Worm (Caenorhabditis elegans): ENCODE results near the gene F58B3.4.
A peak's percentile ranks its signal among the peaks of the same experiment; 100 is the strongest.

DNA sequence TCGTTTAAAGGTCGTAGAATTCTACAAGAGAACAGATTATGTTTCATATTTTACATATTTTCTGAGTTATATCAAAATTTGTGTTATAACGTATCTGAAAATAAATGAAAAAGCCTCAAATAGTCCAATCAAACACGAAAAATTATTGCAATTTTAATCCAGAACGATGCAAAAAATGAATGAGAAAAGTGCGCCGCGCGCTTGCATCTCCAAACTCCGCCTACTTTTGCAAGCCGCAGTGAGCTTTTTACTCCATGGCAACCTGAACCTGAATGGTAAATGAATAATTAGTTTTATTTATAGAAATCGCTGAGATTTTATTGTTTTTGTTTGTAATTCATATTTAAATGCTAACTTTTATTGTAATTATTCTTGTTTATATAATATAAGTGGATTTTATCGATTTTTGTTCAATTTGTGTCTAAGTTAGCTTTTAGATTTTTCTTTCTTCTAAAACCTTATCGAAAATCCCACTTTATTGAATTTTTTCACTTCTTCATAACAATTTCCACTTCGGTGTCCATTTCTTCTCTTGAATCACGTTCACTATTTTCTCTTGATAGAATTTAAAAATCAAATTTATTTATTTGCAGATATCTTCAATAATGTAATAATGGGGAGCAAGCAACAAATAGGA is 24.6 kb upstream of the F58B3.4 start, which contains the start of gene ZK809.5:
- TF ChIP-seq lin-13 (tag; optimal IDR thresholded peaks at IDR 0.05) (no peak), ztf-11 (tag; optimal IDR thresholded peaks at IDR 0.05) (no peak), nhr-12 (tag; optimal IDR thresholded peaks at IDR 0.05) (no peak), snpc-4 (tag; optimal IDR thresholded peaks at IDR 0.05) (no peak), unc-62 (GFP tag; optimal IDR thresholded peaks at IDR 0.05) (no peak), nhr-2 (tag; optimal IDR thresholded peaks at IDR 0.05) (no peak), pha-4 (tag; optimal IDR thresholded peaks at IDR 0.05) (no peak), nhr-28 (tag; optimal IDR thresholded peaks at IDR 0.05) (no peak), ces-1 (GFP tag; optimal IDR thresholded peaks at IDR 0.05) (peak; percentile 21)
